Worm (Caenorhabditis elegans): Measurements from ENCODE around the gene C06A6.7.

DNA sequence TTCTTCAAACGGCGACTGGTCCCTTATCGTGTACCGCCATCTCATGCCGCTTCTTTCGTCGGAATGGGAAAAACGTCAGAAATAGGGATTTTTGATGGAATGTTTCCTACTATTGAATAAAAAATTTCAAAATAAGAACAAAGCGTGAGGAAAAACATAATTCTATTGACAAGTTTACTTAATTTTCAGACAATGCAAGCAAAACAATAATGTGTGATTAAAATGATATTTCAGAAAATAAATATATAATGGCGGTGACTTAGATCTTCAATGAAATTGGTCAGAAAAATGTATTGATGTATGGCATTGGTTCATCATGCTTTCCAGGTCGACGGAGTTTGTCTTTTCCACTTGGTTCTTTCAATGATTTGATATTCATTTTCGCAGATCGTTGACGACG, 43.6 kb downstream of the C06A6.7 start, which contains the start of gene ntp-1:
- no peak for TF ChIP-seq ama-1 (optimal IDR thresholded peaks at IDR 0.05)
- TF ChIP-seq pes-1 (GFP tag; IDR thresholded peaks at IDR 0.05) = no peak
- TF ChIP-seq hmbx-1 (tag; optimal IDR thresholded peaks at IDR 0.05) = no peak
- TF ChIP-seq F13C5.2 (tag; optimal IDR thresholded peaks at IDR 0.05) = no peak
- no peak for TF ChIP-seq hnd-1 (tag; optimal IDR thresholded peaks at IDR 0.05)
- TF ChIP-seq flt-1 (GFP tag; IDR thresholded peaks at IDR 0.05) = no peak
- no peak for TF ChIP-seq ceh-13 (GFP tag; optimal IDR thresholded peaks at IDR 0.05)
- TF ChIP-seq aly-1 (tag; optimal IDR thresholded peaks at IDR 0.05) = no peak
- TF ChIP-seq tbx-37 (GFP tag; conservative IDR thresholded peaks at IDR 0.05) = no peak
- TF ChIP-seq hmg-4 (GFP tag; optimal IDR thresholded peaks at IDR 0.05) = no peak

All from whole organism, early embryonic.